Worm (Caenorhabditis elegans) whole organism, L2 larva: Measurements from ENCODE around the gene C13A2.4.

Experiments used
- C34F6.9 ChIP-seq: fragments of 150-350 bp; optimal IDR thresholded peaks from 2 replicates; lab custom pipeline; 2014; ENCODE audit warnings: missing biosample characterization, missing genetic modification characterization
- F13H6.1 ChIP-seq: sonication (generic microtip); optimal IDR thresholded peaks from 2 replicates; lab custom pipeline; 2016; ENCODE audit warnings: missing genetic modification characterization, missing compliant biosample characterization
- Y55F3AM.14 ChIP-seq: fragments of 200-800 bp; sonication (Bioruptor generic); optimal IDR thresholded peaks from 2 replicates; lab custom pipeline; 2018; ENCODE audit warnings: mild to moderate bottlenecking, missing genetic modification characterization, missing compliant biosample characterization
- ZK546.5 ChIP-seq: sonication (generic microtip); optimal IDR thresholded peaks from 2 replicates; lab custom pipeline; 2017; ENCODE audit warnings: missing biosample characterization, missing genetic modification characterization
- alr-1 ChIP-seq: fragments of 150-350 bp; optimal IDR thresholded peaks from 2 replicates; lab custom pipeline; 2014; ENCODE audit warnings: missing biosample characterization, missing genetic modification characterization
- aly-2 ChIP-seq: fragments of 150-350 bp; optimal IDR thresholded peaks from 2 replicates; lab custom pipeline; 2014; ENCODE audit warnings: missing biosample characterization, missing genetic modification characterization
- ama-1 ChIP-seq: fragments of 150-350 bp; optimal IDR thresholded peaks from 2 replicates; lab custom pipeline; 2018; ENCODE audit warnings: inconsistent platforms
- blmp-1 ChIP-seq: sonication (generic microtip); optimal IDR thresholded peaks from 2 replicates; lab custom pipeline; 2017; ENCODE audit warnings: missing genetic modification characterization, mild to moderate bottlenecking, missing compliant biosample characterization, antibody characterized with exemption, moderate library complexity; ENCODE audit not compliant: insufficient read depth
- ceh-16 ChIP-seq: fragments of 150-350 bp; optimal IDR thresholded peaks from 2 replicates; lab custom pipeline; 2014; ENCODE audit warnings: missing biosample characterization, missing genetic modification characterization
- ceh-82 ChIP-seq: fragments of 150-350 bp; optimal IDR thresholded peaks from 2 replicates; lab custom pipeline; 2014; ENCODE audit warnings: missing biosample characterization, missing genetic modification characterization
- dmd-4 ChIP-seq: sonication (generic microtip); optimal IDR thresholded peaks from 2 replicates; lab custom pipeline; 2017; ENCODE audit warnings: missing biosample characterization, missing genetic modification characterization
- elt-1 ChIP-seq: fragments of 150-350 bp; optimal IDR thresholded peaks from 2 replicates; lab custom pipeline; 2014; ENCODE audit warnings: missing biosample characterization, missing genetic modification characterization
- elt-3 ChIP-seq: sonication (generic microtip); optimal IDR thresholded peaks from 2 replicates; lab custom pipeline; 2017; ENCODE audit warnings: missing biosample characterization, missing genetic modification characterization
- fos-1 ChIP-seq: fragments of 150-350 bp; optimal IDR thresholded peaks from 2 replicates; lab custom pipeline; 2014; ENCODE audit warnings: missing biosample characterization, missing genetic modification characterization
- lin-11 ChIP-seq: fragments of 150-350 bp; sonication (generic microtip); optimal IDR thresholded peaks from 2 replicates; lab custom pipeline; 2014; ENCODE audit warnings: missing biosample characterization, missing genetic modification characterization, inconsistent platforms, mixed read lengths
- lin-13 ChIP-seq: fragments of 150-350 bp; optimal IDR thresholded peaks from 2 replicates; lab custom pipeline; 2014; ENCODE audit warnings: missing biosample characterization, missing genetic modification reagents, missing genetic modification characterization
- lin-39 ChIP-seq: fragments of 150-350 bp; optimal IDR thresholded peaks from 2 replicates; lab custom pipeline; 2014; ENCODE audit warnings: missing biosample characterization, missing genetic modification reagents, missing genetic modification characterization
- lsy-2 ChIP-seq, 2 experiments: fragments of 150-350 bp in 1 of 2; sonication (generic microtip) in 1 of 2; optimal IDR thresholded peaks; 2 replicates each; lab custom pipeline; 2014 to 2017; ENCODE audit warnings: missing biosample characterization in 2 of 2, missing genetic modification characterization in 2 of 2
- mab-5 ChIP-seq: fragments of 150-350 bp; optimal IDR thresholded peaks from 2 replicates; lab custom pipeline; 2014; ENCODE audit warnings: missing biosample characterization, missing genetic modification characterization
- mbf-1 ChIP-seq: sonication (generic microtip); optimal IDR thresholded peaks from 2 replicates; lab custom pipeline; 2017; ENCODE audit warnings: missing biosample characterization, missing genetic modification characterization
- mdl-1 ChIP-seq, 2 experiments: fragments of 150-350 bp in 1 of 2; sonication (generic microtip) in 1 of 2; optimal IDR thresholded peaks; 2 replicates each; lab custom pipeline; 2017; ENCODE audit warnings: missing biosample characterization in 2 of 2, missing genetic modification characterization in 2 of 2
- nhr-10 ChIP-seq: sonication (generic microtip); optimal IDR thresholded peaks from 2 replicates; lab custom pipeline; 2017; ENCODE audit warnings: missing biosample characterization, missing genetic modification characterization
- nhr-12 ChIP-seq: fragments of 150-350 bp; optimal IDR thresholded peaks from 2 replicates; lab custom pipeline; 2014; ENCODE audit warnings: missing biosample characterization, missing genetic modification characterization
- nhr-23 ChIP-seq: fragments of 150-350 bp; optimal IDR thresholded peaks from 2 replicates; lab custom pipeline; 2014; ENCODE audit warnings: missing biosample characterization, missing genetic modification reagents, missing genetic modification characterization
- nhr-237 ChIP-seq: fragments of 150-350 bp; optimal IDR thresholded peaks from 2 replicates; lab custom pipeline; 2014; ENCODE audit warnings: missing biosample characterization, missing genetic modification characterization
- nhr-77 ChIP-seq: fragments of 150-350 bp; optimal IDR thresholded peaks from 2 replicates; lab custom pipeline; 2014; ENCODE audit warnings: missing biosample characterization, missing genetic modification characterization
- skn-1 ChIP-seq: sonication (generic microtip); optimal IDR thresholded peaks from 2 replicates; lab custom pipeline; 2017; ENCODE audit warnings: missing biosample characterization, missing genetic modification characterization
- sma-3 ChIP-seq: sonication (generic microtip); optimal IDR thresholded peaks from 2 replicates; lab custom pipeline; 2016; ENCODE audit warnings: missing genetic modification reagents, missing genetic modification characterization, missing compliant biosample characterization
- sma-9 ChIP-seq, 2 experiments: fragments of 150-350 bp in 1 of 2; sonication (generic microtip) in 1 of 2; optimal IDR thresholded peaks; 2 replicates each; lab custom pipeline; 2014 to 2016; ENCODE audit warnings: missing genetic modification characterization in 2 of 2, mild to moderate bottlenecking in 1 of 2, missing biosample characterization in 1 of 2, missing compliant biosample characterization in 1 of 2, missing genetic modification reagents in 1 of 2, moderate library complexity in 1 of 2
- snpc-4 ChIP-seq: fragments of 150-350 bp; optimal IDR thresholded peaks from 2 replicates; lab custom pipeline; 2014; ENCODE audit warnings: missing biosample characterization, missing genetic modification characterization
- unc-39 ChIP-seq: fragments of 150-350 bp; optimal IDR thresholded peaks from 2 replicates; lab custom pipeline; 2014; ENCODE audit warnings: missing biosample characterization, missing genetic modification characterization
- unc-55 ChIP-seq: fragments of 150-350 bp; sonication (generic microtip); optimal IDR thresholded peaks from 3 replicates; lab custom pipeline; 2014; ENCODE audit warnings: missing biosample characterization, missing genetic modification reagents, missing genetic modification characterization
- unc-62 ChIP-seq: fragments of 150-350 bp; optimal IDR thresholded peaks from 2 replicates; lab custom pipeline; 2014; ENCODE audit warnings: missing biosample characterization, missing genetic modification reagents, missing genetic modification characterization
- ztf-1 ChIP-seq: fragments of 200-800 bp; sonication (Bioruptor generic); conservative IDR thresholded peaks from 2 replicates; pipeline ENCODE4 v1.3.6; 2022; ENCODE audit warnings: missing genetic modification characterization, missing compliant biosample characterization
- ztf-11 ChIP-seq: sonication (generic microtip); optimal IDR thresholded peaks from 2 replicates; lab custom pipeline; 2017; ENCODE audit warnings: missing biosample characterization, missing genetic modification characterization
- ztf-4 ChIP-seq: fragments of 150-350 bp; optimal IDR thresholded peaks from 2 replicates; lab custom pipeline; 2014; ENCODE audit warnings: missing biosample characterization, missing genetic modification characterization

C13A2.4 gene

DNA sequence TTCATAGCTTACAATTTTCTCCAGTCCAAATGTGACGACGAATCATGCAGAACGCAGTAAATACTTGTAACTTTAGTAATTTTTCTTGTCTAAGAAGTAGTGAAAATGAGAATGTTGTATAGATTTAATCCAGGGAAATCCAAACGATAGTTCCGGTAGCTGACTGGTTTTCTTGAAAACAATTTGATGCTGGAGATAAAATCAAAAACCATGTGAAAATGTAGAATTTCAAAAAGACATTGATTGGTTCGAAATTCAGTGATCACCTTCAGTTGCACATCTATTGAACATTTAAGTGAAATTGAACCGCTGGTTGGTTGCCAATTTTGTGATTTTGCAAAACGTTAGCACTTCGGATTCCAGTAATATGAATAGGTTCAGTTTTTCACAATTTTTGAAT lies 15.1 kb upstream of the C13A2.4 start, which contains the start of gene C13A2.9:
C13A2.9 (minus strand) TSS at position 101 of the 400 bp plus-strand sequence.
- TF ChIP-seq unc-39 (tag; lab: Kevin White, UChicago) (no peak), nhr-12 (no peak), ztf-4 (tag; lab: Kevin White, UChicago) (no peak), fos-1 (tag; lab: Kevin White, UChicago) (no peak), nhr-237 (tag; lab: Kevin White, UChicago) (no peak), lin-13 (no peak), dmd-4 (tag; lab: Kevin White, UChicago) (no peak), Y55F3AM.14 (GFP tag; lab: Kevin White, UChicago) (no peak), lsy-2 (tag; optimal IDR thresholded peaks at IDR 0.05; lab: Kevin White, UChicago) (no peak), mbf-1 (tag; lab: Kevin White, UChicago) (no peak)
- TF ChIP-seq, all 48 proteins: peak for 0

ce11 chrV:7266021-7266420 lies 13.2 kb upstream of the C13A2.4 start, which contains the start of gene C13A2.7:
C13A2.7 (plus strand) TSS chrV:7266321.
- TF ChIP-seq nhr-77 (tag; lab: Kevin White, UChicago): no peak
- no peak for TF ChIP-seq nhr-237 (tag; lab: Kevin White, UChicago)
- TF ChIP-seq lin-11: no peak
- TF ChIP-seq unc-62 (GFP tag; lab: Kevin White, UChicago): no peak
- no peak for TF ChIP-seq C34F6.9 (tag; lab: Kevin White, UChicago)
- no peak for TF ChIP-seq ceh-82 (tag; lab: Kevin White, UChicago)
- TF ChIP-seq nhr-23: no peak
- no peak for TF ChIP-seq nhr-12
- TF ChIP-seq lin-39 (tag; lab: Kevin White, UChicago): no peak
- TF ChIP-seq skn-1 (tag; lab: Kevin White, UChicago): no peak
- no peak for TF ChIP-seq blmp-1 (tag; lab: Kevin White, UChicago)
- TF ChIP-seq fos-1 (tag; lab: Kevin White, UChicago): no peak
- TF ChIP-seq sma-3: no peak
- TF ChIP-seq ZK546.5 (tag; lab: Kevin White, UChicago): no peak
- TF ChIP-seq mab-5 (tag; lab: Kevin White, UChicago): no peak
- no peak for TF ChIP-seq aly-2 (tag; lab: Kevin White, UChicago)
- TF ChIP-seq nhr-10 (tag; lab: Kevin White, UChicago): no peak
- no peak for TF ChIP-seq ceh-16 (tag; lab: Kevin White, UChicago)
- no peak for TF ChIP-seq F13H6.1 (tag; lab: Kevin White, UChicago)

DNA sequence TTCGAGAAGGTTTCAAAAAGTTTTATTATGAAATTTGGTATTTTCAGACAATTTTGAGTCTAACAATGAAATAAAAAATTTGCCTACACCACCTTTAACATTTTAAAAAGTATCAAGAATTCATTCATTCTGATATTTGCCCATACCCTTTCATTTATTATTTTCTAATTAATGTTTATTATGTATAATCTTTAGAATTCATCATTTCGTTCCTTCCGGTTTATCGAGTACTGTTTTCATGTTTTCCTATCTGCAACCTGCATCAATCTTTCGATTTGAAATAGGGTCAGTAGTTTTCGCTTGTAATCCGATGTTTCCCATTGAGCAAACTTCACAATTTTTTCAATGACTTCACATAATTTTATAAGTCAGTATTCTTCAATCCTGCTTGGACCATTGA lies 9.8 kb upstream of the C13A2.4 start, which contains the start of gene C13A2.6:
C13A2.6 (plus strand) TSS at position 301 of the 400 bp plus-strand sequence.
- TF ChIP-seq ztf-1 (GFP tag; lab: Robert Waterston, UW): no peak
- no peak for TF ChIP-seq lin-13
- no peak for TF ChIP-seq unc-39 (tag; lab: Kevin White, UChicago)
- no peak for TF ChIP-seq ama-1 (lab: Kevin White, UChicago)
- TF ChIP-seq unc-62 (GFP tag; lab: Kevin White, UChicago): no peak
- TF ChIP-seq ztf-4 (tag; lab: Kevin White, UChicago): no peak
- no peak for TF ChIP-seq Y55F3AM.14 (GFP tag; lab: Kevin White, UChicago)
- no peak for TF ChIP-seq elt-1 (tag; lab: Kevin White, UChicago)
- TF ChIP-seq nhr-77 (tag; lab: Kevin White, UChicago): no peak
- TF ChIP-seq nhr-23: no peak

ce11 chrV:7274992-7275391 lies 4.2 kb upstream of the C13A2.4 start, which contains the start of gene C13A2.10:
C13A2.10 (minus strand) TSS chrV:7275092.
- no peak for TF ChIP-seq dmd-4 (tag; lab: Kevin White, UChicago)
- no peak for TF ChIP-seq unc-55
- TF ChIP-seq unc-39 (tag; lab: Kevin White, UChicago): no peak
- TF ChIP-seq ztf-4 (tag; lab: Kevin White, UChicago): no peak
- no peak for TF ChIP-seq elt-3 (tag; lab: Kevin White, UChicago)
- no peak for TF ChIP-seq ztf-11 (tag; lab: Kevin White, UChicago)
- TF ChIP-seq ama-1 (lab: Kevin White, UChicago): no peak
- no peak for TF ChIP-seq alr-1 (tag; lab: Kevin White, UChicago)
- no peak for TF ChIP-seq mdl-1 (tag; optimal IDR thresholded peaks at IDR 0.05; lab: Kevin White, UChicago)
- TF ChIP-seq skn-1 (tag; lab: Kevin White, UChicago): no peak
- TF ChIP-seq ceh-16 (tag; lab: Kevin White, UChicago): no peak
- no peak for TF ChIP-seq sma-9 (GFP tag; optimal IDR thresholded peaks at IDR 0.05; lab: Kevin White, UChicago)
- no peak for TF ChIP-seq sma-9 (tag; optimal IDR thresholded peaks at IDR 0.05; lab: Kevin White, UChicago)
- no peak for TF ChIP-seq snpc-4 (tag; lab: Kevin White, UChicago)
- no peak for TF ChIP-seq ZK546.5 (tag; lab: Kevin White, UChicago)
